Worm (Caenorhabditis elegans): Measurements from ENCODE around the gene unc-47.

- TF ChIP-seq pha-4 (tag; optimal IDR thresholded peaks at IDR 0.05) (no peak), elt-1 (tag; optimal IDR thresholded peaks at IDR 0.05; ENCODE audit: borderline replicate concordance, insufficient read depth) (no peak), unc-39 (tag; optimal IDR thresholded peaks at IDR 0.05) (no peak), snpc-4 (tag; optimal IDR thresholded peaks at IDR 0.05) (no peak), sem-2 (GFP tag; optimal IDR thresholded peaks at IDR 0.05) (no peak), nhr-12 (tag; optimal IDR thresholded peaks at IDR 0.05) (no peak), drap-1 (GFP tag; optimal IDR thresholded peaks at IDR 0.05) (no peak), ceh-83 (GFP tag; optimal IDR thresholded peaks at IDR 0.05) (no peak), sptf-1 (tag; optimal IDR thresholded peaks at IDR 0.05) (no peak), mab-5 (tag; optimal IDR thresholded peaks at IDR 0.05) (no peak), unc-62 (GFP tag; optimal IDR thresholded peaks at IDR 0.05) (no peak)
These were observed 8.0 kb downstream of the unc-47 start for ce11 chrIII:10178023-10178422.
